Fruit fly (Drosophila melanogaster): ENCODE data around the gene Act88F.

Act88F gene

dm6 chr3R:15439669-15440068 is at the start of gene Act88F:
Gene Act88F (plus strand): TSS chr3R:15439969.
- TF ChIP-seq CG1620 (GFP tag; optimal IDR thresholded peaks at IDR 0.05) (no peak), tj (GFP tag; optimal IDR thresholded peaks at IDR 0.05) (no peak), CG33017 (tag; optimal IDR thresholded peaks at IDR 0.05) (no peak), CG12768 (GFP tag; optimal IDR thresholded peaks at IDR 0.05) (no peak), Hr96 (GFP tag; optimal IDR thresholded peaks at IDR 0.05) (no peak), cnc (optimal IDR thresholded peaks at IDR 0.05) (no peak), cic (GFP tag; optimal IDR thresholded peaks at IDR 0.05) (no peak), Mnt (GFP tag; optimal IDR thresholded peaks at IDR 0.05) (no peak), Crg-1 (GFP tag; optimal IDR thresholded peaks at IDR 0.05) (no peak), Clk (GFP tag; optimal IDR thresholded peaks at IDR 0.05) (no peak), kay (GFP tag; ENCODE audit: borderline replicate concordance) (no peak), CG7101 (tag; optimal IDR thresholded peaks at IDR 0.05) (no peak), ovo (GFP tag; optimal IDR thresholded peaks at IDR 0.05) (no peak)

dm6 chr3R:15393206-15393805 is 46.5 kb upstream of the Act88F start:
- TF ChIP-seq CG33017 (tag; optimal IDR thresholded peaks at IDR 0.05) (no peak), CG7045 (GFP tag; optimal IDR thresholded peaks at IDR 0.05) (no peak), CG12768 (GFP tag; optimal IDR thresholded peaks at IDR 0.05) (no peak), kay (GFP tag; ENCODE audit: borderline replicate concordance) (no peak), ovo (GFP tag; optimal IDR thresholded peaks at IDR 0.05) (no peak), pad (GFP tag; optimal IDR thresholded peaks at IDR 0.05) (no peak), cic (GFP tag; optimal IDR thresholded peaks at IDR 0.05) (no peak), Hr96 (GFP tag; optimal IDR thresholded peaks at IDR 0.05) (no peak), CG14711 (tag; optimal IDR thresholded peaks at IDR 0.05) (no peak), CG1620 (GFP tag; optimal IDR thresholded peaks at IDR 0.05) (no peak), tj (GFP tag; optimal IDR thresholded peaks at IDR 0.05) (no peak), bab1 (GFP tag; optimal IDR thresholded peaks at IDR 0.05) (no peak)

DNA sequence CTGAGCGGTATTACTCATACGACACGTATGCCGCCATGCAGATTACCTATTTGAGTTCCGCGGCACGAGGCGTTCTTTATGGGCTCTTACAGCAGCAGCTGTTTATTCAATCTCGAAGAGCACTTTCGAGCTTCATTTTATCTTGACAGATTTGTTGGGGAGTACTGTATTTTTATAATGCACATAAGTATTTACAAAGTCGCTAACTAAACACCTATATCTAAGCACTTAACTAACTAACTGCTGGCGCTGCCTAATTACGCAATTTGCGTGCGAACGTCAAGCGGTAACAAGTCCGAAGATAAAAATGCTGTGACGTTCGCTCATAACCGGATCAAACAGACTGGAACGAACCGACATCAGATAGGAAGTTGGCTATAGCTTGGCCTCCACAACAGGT is 37.1 kb upstream of the Act88F start:
- TF ChIP-seq CG14711 (tag; optimal IDR thresholded peaks at IDR 0.05) (peak; percentile 41), CG12768 (GFP tag; optimal IDR thresholded peaks at IDR 0.05) (peak; percentile 84), CG5204 (GFP tag; optimal IDR thresholded peaks at IDR 0.05) (peak; percentile 26), bab1 (GFP tag; optimal IDR thresholded peaks at IDR 0.05) (no peak), Mnt (GFP tag; optimal IDR thresholded peaks at IDR 0.05) (peak; percentile 1), CG7045 (GFP tag; optimal IDR thresholded peaks at IDR 0.05) (peak; percentile 85), CG1620 (GFP tag; optimal IDR thresholded peaks at IDR 0.05) (no peak), Clk (GFP tag; optimal IDR thresholded peaks at IDR 0.05) (peak; percentile 46), CG11617 (GFP tag; optimal IDR thresholded peaks at IDR 0.05) (peak; percentile 14), cnc (optimal IDR thresholded peaks at IDR 0.05) (no peak), toe (GFP tag; optimal IDR thresholded peaks at IDR 0.05) (peak; percentile 65), ovo (GFP tag; optimal IDR thresholded peaks at IDR 0.05) (peak; percentile 2), pad (GFP tag; optimal IDR thresholded peaks at IDR 0.05) (peak; percentile 51), Crg-1 (GFP tag; optimal IDR thresholded peaks at IDR 0.05) (no peak), CG33017 (tag; optimal IDR thresholded peaks at IDR 0.05) (peak; percentile 38), tj (GFP tag; optimal IDR thresholded peaks at IDR 0.05) (no peak), CG7101 (tag; optimal IDR thresholded peaks at IDR 0.05) (peak; percentile 53), kay (GFP tag; ENCODE audit: borderline replicate concordance) (peak; percentile 83), Hr96 (GFP tag; optimal IDR thresholded peaks at IDR 0.05) (no peak), cic (GFP tag; optimal IDR thresholded peaks at IDR 0.05) (peak; percentile 82)

dm6 chr3R:15406393-15406792 is 33.4 kb upstream of the Act88F start:
- no peak for TF ChIP-seq cic (GFP tag; optimal IDR thresholded peaks at IDR 0.05)
- no peak for TF ChIP-seq kay (GFP tag; ENCODE audit: borderline replicate concordance)
- no peak for TF ChIP-seq toe (GFP tag; optimal IDR thresholded peaks at IDR 0.05)
- no peak for TF ChIP-seq bab1 (GFP tag; optimal IDR thresholded peaks at IDR 0.05)
- TF ChIP-seq pad (GFP tag; optimal IDR thresholded peaks at IDR 0.05) = no peak
- no peak for TF ChIP-seq Clk (GFP tag; optimal IDR thresholded peaks at IDR 0.05)
- no peak for TF ChIP-seq CG33017 (tag; optimal IDR thresholded peaks at IDR 0.05)
- no peak for TF ChIP-seq CG14711 (tag; optimal IDR thresholded peaks at IDR 0.05)
- no peak for TF ChIP-seq CG7045 (GFP tag; optimal IDR thresholded peaks at IDR 0.05)
- no peak for TF ChIP-seq CG12768 (GFP tag; optimal IDR thresholded peaks at IDR 0.05)
- TF ChIP-seq CG7101 (tag; optimal IDR thresholded peaks at IDR 0.05) = no peak
- no peak for TF ChIP-seq CG11617 (GFP tag; optimal IDR thresholded peaks at IDR 0.05)
- no peak for TF ChIP-seq Crg-1 (GFP tag; optimal IDR thresholded peaks at IDR 0.05)
- TF ChIP-seq Hr96 (GFP tag; optimal IDR thresholded peaks at IDR 0.05) = no peak
- TF ChIP-seq cnc (optimal IDR thresholded peaks at IDR 0.05) = no peak

DNA sequence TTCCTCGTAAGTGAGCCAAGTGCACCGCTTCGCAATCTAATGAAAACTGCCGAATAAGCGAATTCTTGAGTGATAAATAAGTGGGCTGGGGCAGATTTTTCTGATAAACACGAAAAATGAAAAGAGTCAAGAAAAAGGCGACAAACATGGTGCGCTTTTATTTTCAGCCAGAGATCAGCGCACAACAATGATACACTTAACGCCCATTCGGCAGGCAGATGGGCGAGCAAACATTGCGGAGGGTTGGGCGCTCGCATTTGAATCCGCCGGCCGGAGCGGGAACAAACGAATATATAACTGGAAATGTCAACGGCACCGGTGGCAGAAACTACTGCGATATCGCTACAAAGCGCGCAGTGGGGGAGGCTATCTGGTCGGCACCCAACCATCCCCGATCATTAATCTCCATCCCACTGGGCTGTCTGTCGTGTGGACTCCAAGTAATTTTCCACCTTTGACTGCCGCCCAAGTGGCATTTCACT is 32.7 kb upstream of the Act88F start, which contains the start of gene CG6125:
Gene CG6125, minus strand, starts transcription at position 51 of the 482 bp plus-strand sequence.
- TF ChIP-seq CG5204 (GFP tag; optimal IDR thresholded peaks at IDR 0.05) = no peak
- no peak for TF ChIP-seq Hr96 (GFP tag; optimal IDR thresholded peaks at IDR 0.05)
- TF ChIP-seq CG12768 (GFP tag; optimal IDR thresholded peaks at IDR 0.05) = peak; percentile 69
- no peak for TF ChIP-seq cnc (optimal IDR thresholded peaks at IDR 0.05)
- peak; percentile 8 for TF ChIP-seq cic (GFP tag; optimal IDR thresholded peaks at IDR 0.05)

DNA sequence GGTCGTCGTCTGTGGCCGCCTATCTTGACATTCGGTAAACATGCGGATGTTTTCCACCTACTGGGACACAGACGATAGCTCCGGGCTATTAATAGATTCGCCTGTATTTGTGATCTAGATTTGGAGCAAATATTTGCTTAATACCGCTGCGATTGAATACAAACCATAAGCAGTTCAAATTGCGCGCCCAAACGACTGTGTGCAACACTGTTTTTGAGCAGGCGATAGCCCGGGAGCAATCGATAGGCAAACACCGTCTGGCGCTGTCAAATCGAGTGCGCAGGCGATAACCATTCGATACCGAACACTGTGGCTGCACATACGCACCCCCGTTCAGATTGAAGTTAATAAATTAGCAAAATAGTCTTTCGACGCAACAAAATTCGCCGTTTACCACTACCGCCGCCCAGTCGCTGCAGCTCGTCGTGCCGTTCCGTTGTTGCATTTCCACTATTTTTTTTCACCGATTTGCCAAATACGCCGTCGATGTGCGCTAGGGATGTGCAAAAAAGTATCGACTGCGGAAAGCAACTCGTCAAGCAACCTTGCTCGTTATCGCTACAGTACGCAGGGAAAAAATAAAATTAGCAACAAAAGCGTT is 31.5 kb upstream of the Act88F start, which contains the start of gene Atx2:
Gene Atx2, plus strand, starts transcription at position 293 of the 601 bp plus-strand sequence.
- peak; percentile 62 for TF ChIP-seq Hr96 (GFP tag; optimal IDR thresholded peaks at IDR 0.05)
- no peak for TF ChIP-seq CG7045 (GFP tag; optimal IDR thresholded peaks at IDR 0.05)
- peak; percentile 80 for TF ChIP-seq Crg-1 (GFP tag; optimal IDR thresholded peaks at IDR 0.05)
- TF ChIP-seq cnc (optimal IDR thresholded peaks at IDR 0.05) = no peak
- peak; percentile 57 for TF ChIP-seq CG7101 (tag; optimal IDR thresholded peaks at IDR 0.05)
- TF ChIP-seq CG11617 (GFP tag; optimal IDR thresholded peaks at IDR 0.05) = peak; percentile 20
- peak; percentile 49 for TF ChIP-seq Mnt (GFP tag; optimal IDR thresholded peaks at IDR 0.05)
- TF ChIP-seq bab1 (GFP tag; optimal IDR thresholded peaks at IDR 0.05) = peak; percentile 62
- no peak for TF ChIP-seq CG12768 (GFP tag; optimal IDR thresholded peaks at IDR 0.05)
- TF ChIP-seq toe (GFP tag; optimal IDR thresholded peaks at IDR 0.05) = peak; percentile 56
- TF ChIP-seq CG33017 (tag; optimal IDR thresholded peaks at IDR 0.05) = no peak
- peak; percentile 38 for TF ChIP-seq ovo (GFP tag; optimal IDR thresholded peaks at IDR 0.05)
- peak; percentile 32 for TF ChIP-seq cic (GFP tag; optimal IDR thresholded peaks at IDR 0.05)
- TF ChIP-seq CG14711 (tag; optimal IDR thresholded peaks at IDR 0.05) = peak; percentile 41
- peak; percentile 44 for TF ChIP-seq tj (GFP tag; optimal IDR thresholded peaks at IDR 0.05)
- TF ChIP-seq kay (GFP tag; ENCODE audit: borderline replicate concordance) = no peak
- peak; percentile 31 for TF ChIP-seq pad (GFP tag; optimal IDR thresholded peaks at IDR 0.05)
- no peak for TF ChIP-seq Clk (GFP tag; optimal IDR thresholded peaks at IDR 0.05)
- TF ChIP-seq CG5204 (GFP tag; optimal IDR thresholded peaks at IDR 0.05) = peak; percentile 29
- peak; percentile 64 for TF ChIP-seq CG1620 (GFP tag; optimal IDR thresholded peaks at IDR 0.05)
